Worm (Caenorhabditis elegans): ENCODE data around the gene acs-2.
A peak's percentile ranks its signal among the peaks of the same experiment; 100 is the strongest.

The acs-2 gene

ce11 chrV:15547727-15548126 lies 19.5 kb upstream of the acs-2 start (continued):
- no peak for TF ChIP-seq lin-39 (tag; optimal IDR thresholded peaks at IDR 0.05)
- peak; percentile 79; the same call in 1 of the 2 replicates for TF ChIP-seq F26F4.8 (GFP tag; conservative IDR thresholded peaks at IDR 0.05)
- TF ChIP-seq T26A8.4 (GFP tag; IDR thresholded peaks at IDR 0.05): peak; percentile 41
- TF ChIP-seq ceh-44 (GFP tag; IDR thresholded peaks at IDR 0.05): peak; percentile 77; the same call in 1 of the 2 replicates
- peak; percentile 43 for TF ChIP-seq duxl-1 (tag; optimal IDR thresholded peaks at IDR 0.05; ENCODE audit: poor library complexity)
- peak; percentile 13 for TF ChIP-seq spr-3 (GFP tag; optimal IDR thresholded peaks at IDR 0.05)
- peak; percentile 66 for TF ChIP-seq lin-38 (GFP tag; IDR thresholded peaks at IDR 0.05)
- TF ChIP-seq hmg-1.1 (GFP tag; IDR thresholded peaks at IDR 0.05): no peak
- TF ChIP-seq ceh-28 (tag; optimal IDR thresholded peaks at IDR 0.05): no peak
- peak; percentile 66 for TF ChIP-seq sdz-12 (GFP tag; optimal IDR thresholded peaks at IDR 0.05)
- TF ChIP-seq mdl-1 (tag; optimal IDR thresholded peaks at IDR 0.05): no peak
- no peak for TF ChIP-seq ceh-20 (GFP tag; IDR thresholded peaks at IDR 0.05)
- TF ChIP-seq spr-1 (tag; optimal IDR thresholded peaks at IDR 0.05): peak; percentile 9
- TF ChIP-seq madf-5 (GFP tag; IDR thresholded peaks at IDR 0.05): peak in 1 of 2 experiments; percentile 63; a peak in 1 of 4 replicates
- no peak for TF ChIP-seq zfp-3 (GFP tag; conservative IDR thresholded peaks at IDR 0.05)
- TF ChIP-seq mxl-3 (GFP tag; optimal IDR thresholded peaks at IDR 0.05): no peak
- no peak for TF ChIP-seq zip-2 (tag; optimal IDR thresholded peaks at IDR 0.05)
- no peak for TF ChIP-seq lin-15B (tag; optimal IDR thresholded peaks at IDR 0.05)
- no peak for TF ChIP-seq nhr-6 (tag; optimal IDR thresholded peaks at IDR 0.05)
- peak; percentile 39 for TF ChIP-seq dmd-6 (GFP tag; IDR thresholded peaks at IDR 0.05)
- TF ChIP-seq saeg-2 (GFP tag; IDR thresholded peaks at IDR 0.05): peak; percentile 20; the same call in 1 of the 2 replicates
- TF ChIP-seq lir-3 (tag; optimal IDR thresholded peaks at IDR 0.05): peak; percentile 23
- TF ChIP-seq zag-1 (tag; optimal IDR thresholded peaks at IDR 0.05): no peak
- TF ChIP-seq Y48G9A.11 (GFP tag; IDR thresholded peaks at IDR 0.05): peak; percentile 71
- 0 out of 2 replicates have a peak, but pooled peaks have one; percentile 49 for TF ChIP-seq Y105C5A.15 (GFP tag; IDR thresholded peaks at IDR 0.05)
- TF ChIP-seq F10B5.3 (tag; optimal IDR thresholded peaks at IDR 0.05): no peak
- no peak for TF ChIP-seq mep-1 (tag; optimal IDR thresholded peaks at IDR 0.05)
- TF ChIP-seq egl-27 (tag; optimal IDR thresholded peaks at IDR 0.05): no peak
- TF ChIP-seq pha-4 (GFP tag; IDR thresholded peaks at IDR 0.05): peak; percentile 67
- no peak for TF ChIP-seq pha-4 (tag; optimal IDR thresholded peaks at IDR 0.05)
- TF ChIP-seq aly-2 (tag; optimal IDR thresholded peaks at IDR 0.05): no peak
- TF ChIP-seq lin-1 (GFP tag; IDR thresholded peaks at IDR 0.05): peak; percentile 55; the same call in 1 of the 2 replicates
- TF ChIP-seq ceh-82 (tag; optimal IDR thresholded peaks at IDR 0.05): no peak
- peak; percentile 56; the same call in 1 of the 2 replicates for TF ChIP-seq tra-1 (GFP tag; IDR thresholded peaks at IDR 0.05)
- TF ChIP-seq ZK337.2 (GFP tag; IDR thresholded peaks at IDR 0.05): 0 out of 2 replicates have a peak, but pooled peaks have one; percentile 29

- no peak for TF ChIP-seq ama-1 (optimal IDR thresholded peaks at IDR 0.05)
- 0 out of 2 replicates have a peak, but pooled peaks have one; percentile 14 for TF ChIP-seq egl-43 (GFP tag; IDR thresholded peaks at IDR 0.05)
- 0 out of 2 replicates have a peak, but pooled peaks have one; percentile 10 for TF ChIP-seq set-16 (GFP tag; IDR thresholded peaks at IDR 0.05)
Measured at ce11 chrV:15550408-15550807, 16.8 kb upstream of the acs-2 start.

- no peak for TF ChIP-seq fos-1 (tag; optimal IDR thresholded peaks at IDR 0.05)
- no peak for TF ChIP-seq lin-1 (GFP tag; IDR thresholded peaks at IDR 0.05)
- peak; percentile 45 for TF ChIP-seq rbr-2 (tag; optimal IDR thresholded peaks at IDR 0.05)
- TF ChIP-seq lin-29 (GFP tag; IDR thresholded peaks at IDR 0.05): peak; percentile 60; the same call in 1 of the 2 replicates
- TF ChIP-seq ceh-28 (tag; optimal IDR thresholded peaks at IDR 0.05): no peak
- TF ChIP-seq ztf-7 (tag; optimal IDR thresholded peaks at IDR 0.05): no peak
- TF ChIP-seq attf-4 (tag; optimal IDR thresholded peaks at IDR 0.05): no peak
- no peak for TF ChIP-seq nhr-11 (tag; optimal IDR thresholded peaks at IDR 0.05)
- 0 out of 2 replicates have a peak, but pooled peaks have one; percentile 32 for TF ChIP-seq dmd-9 (GFP tag; IDR thresholded peaks at IDR 0.05)
- peak; percentile 47 for TF ChIP-seq lin-13 (GFP tag; optimal IDR thresholded peaks at IDR 0.05)
- no peak for TF ChIP-seq T20F7.1 (GFP tag; optimal IDR thresholded peaks at IDR 0.05)
- TF ChIP-seq mdt-29 (GFP tag; IDR thresholded peaks at IDR 0.05): peak; percentile 76
- peak; percentile 63; the same call in 1 of the 2 replicates for TF ChIP-seq Y105C5A.15 (GFP tag; IDR thresholded peaks at IDR 0.05)
- no peak for TF ChIP-seq daf-12 (tag; optimal IDR thresholded peaks at IDR 0.05)
- TF ChIP-seq hif-1 (tag; optimal IDR thresholded peaks at IDR 0.05): peak in 1 of 2 experiments; percentile 35
- no peak for TF ChIP-seq ama-1 (optimal IDR thresholded peaks at IDR 0.05)
- no peak for TF ChIP-seq snpc-4 (tag; optimal IDR thresholded peaks at IDR 0.05)
- TF ChIP-seq zip-2 (tag; optimal IDR thresholded peaks at IDR 0.05): no peak
Measured at ce11 chrV:15551642-15552041, 15.6 kb upstream of the acs-2 start.

Measured in whole organism, L4 larva.